Worm (Caenorhabditis elegans) whole organism, young adult: ENCODE data around the gene C09H5.7.

Experiments used
- F22D6.2 ChIP-seq: sonication (generic microtip); optimal IDR thresholded peaks from 2 replicates; lab custom pipeline; 2016; ENCODE audit warnings: mild to moderate bottlenecking, missing genetic modification characterization, missing compliant biosample characterization
- F49E8.2 ChIP-seq: sonication (generic microtip); optimal IDR thresholded peaks from 3 replicates; lab custom pipeline; 2017; ENCODE audit warnings: missing genetic modification characterization, mild to moderate bottlenecking, missing compliant biosample characterization, antibody characterized with exemption, moderate library complexity; ENCODE audit not compliant: insufficient read depth
- Y56A3A.18 ChIP-seq: fragments of 200-800 bp; sonication (Bioruptor generic); IDR thresholded peaks from 2 replicates; pipeline ENCODE4 v1.3.6; 2022; ENCODE audit warnings: missing genetic modification reagents, missing genetic modification characterization, missing compliant biosample characterization
- Y67H2A.10 ChIP-seq: fragments of 200-800 bp; sonication (Bioruptor generic); conservative IDR thresholded peaks from 2 replicates; pipeline ENCODE4 v1.3.6; 2022; ENCODE audit warnings: missing genetic modification reagents, missing genetic modification characterization, missing compliant biosample characterization
- ama-1 ChIP-seq, 3 experiments: fragments of 150-350 bp in 1 of 3; sonication (generic microtip) in 2 of 3; optimal IDR thresholded peaks; 2 replicates each; lab custom pipeline; 2014 to 2018; ENCODE audit warnings: missing biosample characterization in 2 of 3, missing genetic modification characterization in 2 of 3, missing genetic modification reagents in 2 of 3
- lin-35 ChIP-seq, 3 experiments: fragments of 150-350 bp in 2 of 3; sonication (generic microtip) in 1 of 3; optimal IDR thresholded peaks; 2 replicates each; lab custom pipeline; 2014 to 2018; ENCODE audit warnings: missing biosample characterization in 3 of 3, missing genetic modification characterization in 3 of 3, missing genetic modification reagents in 3 of 3
- nhr-90 ChIP-seq: sonication (generic microtip); optimal IDR thresholded peaks from 2 replicates; lab custom pipeline; 2016; ENCODE audit warnings: missing genotype, mild to moderate bottlenecking, missing genetic modification characterization, missing compliant biosample characterization

DNA sequence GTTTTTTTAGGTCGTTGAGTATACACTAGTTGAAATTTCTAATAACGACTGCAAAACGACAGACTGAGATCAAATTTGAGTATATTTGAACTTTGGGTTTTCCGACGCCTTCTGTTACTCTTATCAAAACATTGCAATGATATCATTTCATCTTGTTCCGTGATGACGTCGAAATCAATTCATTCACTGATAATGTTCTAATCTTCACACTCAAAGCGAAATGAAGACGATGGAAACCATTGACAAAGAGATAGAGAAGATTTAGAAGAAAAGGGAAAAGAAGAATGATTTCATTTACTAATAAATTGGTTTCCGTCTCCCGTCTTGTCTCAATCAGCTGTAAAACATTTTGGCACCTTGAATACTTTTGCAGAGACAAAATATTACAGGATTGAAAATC lies 11.9 kb downstream of the C09H5.7 start:
- TF ChIP-seq F22D6.2 (tag; lab: Kevin White, UChicago) (no peak), Y56A3A.18 (GFP tag; lab: Robert Waterston, UW) (no peak), nhr-90 (tag; lab: Kevin White, UChicago) (no peak), lin-35 (GFP tag; optimal IDR thresholded peaks at IDR 0.05; lab: Kevin White, UChicago) (no peak), F49E8.2 (no peak), ama-1 (optimal IDR thresholded peaks at IDR 0.05; lab: Kevin White, UChicago) (no peak), ama-1 (GFP tag; optimal IDR thresholded peaks at IDR 0.05; lab: Kevin White, UChicago) (no peak), Y67H2A.10 (GFP tag; lab: Robert Waterston, UW) (no peak)
